Fruit fly (Drosophila melanogaster): ENCODE results near the gene P5CDh1.

- TF ChIP-seq CG8301 (tag; optimal IDR thresholded peaks at IDR 0.05) (no peak), CG10348 (GFP tag; IDR thresholded peaks at IDR 0.05) (no peak), CG15710 (tag; optimal IDR thresholded peaks at IDR 0.05) (no peak), CG8159 (tag; optimal IDR thresholded peaks at IDR 0.05) (no peak), CG9948 (tag; optimal IDR thresholded peaks at IDR 0.05) (no peak), Snoo (tag; optimal IDR thresholded peaks at IDR 0.05) (no peak), rn (GFP tag; IDR thresholded peaks at IDR 0.05) (no peak), EcR (GFP tag; optimal IDR thresholded peaks at IDR 0.05) (no peak)
Measured at dm6 chr3L:21871804-21872203, 30.6 kb upstream of the P5CDh1 start.

Data from whole organism, pupa.